Fruit fly (Drosophila melanogaster) whole organism: Measurements from ENCODE around the gene ncd.

Experiments
- Dll ChIP-seq: fragments of >200 bp; optimal IDR thresholded peaks from 2 replicates; lab custom pipeline; 2017
- EcR ChIP-seq, 2 experiments: fragments of >200 bp; optimal IDR thresholded peaks; 2 replicates each; lab custom pipeline; 2017; ENCODE audit warnings: missing biosample characterization in 2 of 2, missing genetic modification characterization in 2 of 2, missing genetic modification reagents in 2 of 2
- pan ChIP-seq: fragments of >200 bp; optimal IDR thresholded peaks from 2 replicates; lab custom pipeline; 2017
- psq ChIP-seq: fragments of >200 bp; optimal IDR thresholded peaks from 2 replicates; lab custom pipeline; 2017
- usp ChIP-seq: fragments of >200 bp; optimal IDR thresholded peaks from 2 replicates; lab custom pipeline; 2017; ENCODE audit warnings: missing biosample characterization, missing genetic modification characterization, mixed read lengths

dm6 chr3R:29774360-29775193 is 32.4 kb downstream of the ncd start:
- TF ChIP-seq pan (lab: Kevin White, UChicago) = no peak
- peak; percentile 99 for TF ChIP-seq Dll (lab: Kevin White, UChicago)
- TF ChIP-seq usp (GFP tag; lab: Kevin White, UChicago) = no peak
- no peak for TF ChIP-seq psq (lab: Kevin White, UChicago)
- no peak for TF ChIP-seq EcR (GFP tag; optimal IDR thresholded peaks at IDR 0.05; lab: Kevin White, UChicago)
